Fruit fly (Drosophila melanogaster): Measurements from ENCODE around the gene Uba5.

- no peak for TF ChIP-seq Hr78 (GFP tag; optimal IDR thresholded peaks at IDR 0.05)
- TF ChIP-seq tai (GFP tag; optimal IDR thresholded peaks at IDR 0.05) = peak; percentile 62
- TF ChIP-seq pan (optimal IDR thresholded peaks at IDR 0.05) = no peak
Observed at dm6 chrX:11494731-11495277, 11.5 kb downstream of the Uba5 start.
